Worm (Caenorhabditis elegans): ENCODE measurements around the gene fbxa-104.

Gene fbxa-104

ce11 chrV:15443708-15444107 lies 20.2 kb upstream of the fbxa-104 start, which contains the start of gene T26H5.10:
T26H5.10 (minus strand) TSS chrV:15443808.
- no peak for TF ChIP-seq W03F9.2 (tag; optimal IDR thresholded peaks at IDR 0.05)
- no peak for TF ChIP-seq him-1 (tag; optimal IDR thresholded peaks at IDR 0.05)
- TF ChIP-seq dao-5 (tag; optimal IDR thresholded peaks at IDR 0.05) = no peak

- TF ChIP-seq dao-5 (tag; optimal IDR thresholded peaks at IDR 0.05) (no peak), him-1 (tag; optimal IDR thresholded peaks at IDR 0.05) (no peak), W03F9.2 (tag; optimal IDR thresholded peaks at IDR 0.05) (no peak)
Measured at ce11 chrV:15442384-15442783, 18.9 kb upstream of the fbxa-104 start.

ce11 chrV:15436133-15436532 lies 12.7 kb upstream of the fbxa-104 start:
- TF ChIP-seq him-1 (tag; optimal IDR thresholded peaks at IDR 0.05) (no peak), dao-5 (tag; optimal IDR thresholded peaks at IDR 0.05) (no peak), W03F9.2 (tag; optimal IDR thresholded peaks at IDR 0.05) (no peak)

ce11 chrV:15434647-15435046 lies 11.2 kb upstream of the fbxa-104 start:
- TF ChIP-seq him-1 (tag; optimal IDR thresholded peaks at IDR 0.05) (no peak), W03F9.2 (tag; optimal IDR thresholded peaks at IDR 0.05) (no peak), dao-5 (tag; optimal IDR thresholded peaks at IDR 0.05) (no peak)

ce11 chrV:15432457-15432856 lies 9.0 kb upstream of the fbxa-104 start, which contains the start of gene T26H5.8:
T26H5.8 (minus strand) TSS chrV:15432726.
- peak; percentile 34 for TF ChIP-seq W03F9.2 (tag; optimal IDR thresholded peaks at IDR 0.05)
- TF ChIP-seq him-1 (tag; optimal IDR thresholded peaks at IDR 0.05) = no peak

ce11 chrV:15431322-15432052 lies 8.0 kb upstream of the fbxa-104 start:
- no peak for TF ChIP-seq W03F9.2 (tag; optimal IDR thresholded peaks at IDR 0.05)
- TF ChIP-seq dao-5 (tag; optimal IDR thresholded peaks at IDR 0.05) = no peak
- TF ChIP-seq him-1 (tag; optimal IDR thresholded peaks at IDR 0.05) = no peak

- no peak for TF ChIP-seq W03F9.2 (tag; optimal IDR thresholded peaks at IDR 0.05)
Measured at ce11 chrV:15426944-15427343, 3.5 kb upstream of the fbxa-104 start, which contains the start of gene fbxa-209. fbxa-209 (minus strand) TSS chrV:15427044.

- TF ChIP-seq dao-5 (tag; optimal IDR thresholded peaks at IDR 0.05) (no peak), W03F9.2 (tag; optimal IDR thresholded peaks at IDR 0.05) (no peak), him-1 (tag; optimal IDR thresholded peaks at IDR 0.05) (no peak)
Measured at ce11 chrV:15425368-15426091, 2.0 kb upstream of the fbxa-104 start, which contains the start of gene Y36E3A.2. Y36E3A.2 (plus strand) TSS chrV:15426041.

- TF ChIP-seq W03F9.2 (tag; optimal IDR thresholded peaks at IDR 0.05) (no peak), dao-5 (tag; optimal IDR thresholded peaks at IDR 0.05) (no peak), him-1 (tag; optimal IDR thresholded peaks at IDR 0.05) (no peak)
Measured at ce11 chrV:15417822-15418221, 5.7 kb downstream of the fbxa-104 start, which contains the start of gene T06E6.10. T06E6.10 (plus strand) TSS chrV:15418122.

- TF ChIP-seq dao-5 (tag; optimal IDR thresholded peaks at IDR 0.05) (no peak), him-1 (tag; optimal IDR thresholded peaks at IDR 0.05) (no peak), W03F9.2 (tag; optimal IDR thresholded peaks at IDR 0.05) (no peak)
Measured at ce11 chrV:15415951-15416350, 7.5 kb downstream of the fbxa-104 start, which contains the start of gene srh-265. srh-265 (plus strand) TSS chrV:15416251.

ce11 chrV:15413847-15414246 lies 9.6 kb downstream of the fbxa-104 start, which contains the start of gene srh-264:
srh-264 (plus strand) TSS chrV:15414147.
- TF ChIP-seq him-1 (tag; optimal IDR thresholded peaks at IDR 0.05) (no peak), dao-5 (tag; optimal IDR thresholded peaks at IDR 0.05) (no peak), W03F9.2 (tag; optimal IDR thresholded peaks at IDR 0.05) (no peak)

- TF ChIP-seq him-1 (tag; optimal IDR thresholded peaks at IDR 0.05) (no peak), dao-5 (tag; optimal IDR thresholded peaks at IDR 0.05) (no peak), W03F9.2 (tag; optimal IDR thresholded peaks at IDR 0.05) (no peak)
Measured at ce11 chrV:15412625-15413024, 10.9 kb downstream of the fbxa-104 start, which contains the start of gene srbc-63. srbc-63 (minus strand) TSS chrV:15412725.

- TF ChIP-seq W03F9.2 (tag; optimal IDR thresholded peaks at IDR 0.05) = no peak
- TF ChIP-seq dao-5 (tag; optimal IDR thresholded peaks at IDR 0.05) = no peak
- no peak for TF ChIP-seq him-1 (tag; optimal IDR thresholded peaks at IDR 0.05)
Measured at ce11 chrV:15406928-15407327, 16.6 kb downstream of the fbxa-104 start, which contains the start of gene srh-257. srh-257 (plus strand) TSS chrV:15407228.

ce11 chrV:15404859-15405258 lies 18.6 kb downstream of the fbxa-104 start, which contains the start of gene srh-258:
srh-258 (plus strand) TSS chrV:15405159.
- TF ChIP-seq him-1 (tag; optimal IDR thresholded peaks at IDR 0.05) (no peak), dao-5 (tag; optimal IDR thresholded peaks at IDR 0.05) (no peak), W03F9.2 (tag; optimal IDR thresholded peaks at IDR 0.05) (no peak)
